Worm (Caenorhabditis elegans) whole organism, L1 larva: ENCODE data around the gene T01B7.5.

Experiments
- C34B4.2 ChIP-seq: sonication (generic microtip); optimal IDR thresholded peaks from 2 replicates; lab custom pipeline; 2017; ENCODE audit warnings: mild to moderate bottlenecking, missing genetic modification characterization, missing compliant biosample characterization
- aly-2 ChIP-seq: fragments of 150-350 bp; optimal IDR thresholded peaks from 2 replicates; lab custom pipeline; 2014; ENCODE audit warnings: missing biosample characterization, missing genetic modification characterization
- blmp-1 ChIP-seq: fragments of 150-350 bp; optimal IDR thresholded peaks from 2 replicates; lab custom pipeline; 2014; ENCODE audit warnings: missing biosample characterization, missing genetic modification characterization
- ceh-63 ChIP-seq: fragments of 200-800 bp; sonication (Bioruptor generic); optimal IDR thresholded peaks from 2 replicates; lab custom pipeline; 2018; ENCODE audit warnings: mild to moderate bottlenecking, missing genetic modification characterization, missing compliant biosample characterization
- ceh-8 ChIP-seq: fragments of 200-800 bp; sonication (Bioruptor generic); optimal IDR thresholded peaks from 2 replicates; lab custom pipeline; 2018; ENCODE audit warnings: mild to moderate bottlenecking, missing genetic modification characterization, moderate library complexity, missing compliant biosample characterization
- ceh-82 ChIP-seq, 3 experiments: fragments of 150-350 bp in 1 of 3; sonication (generic microtip) in 2 of 3; optimal IDR thresholded peaks; 2 replicates each; lab custom pipeline; 2014 to 2017; ENCODE audit warnings: missing biosample characterization in 3 of 3, missing genetic modification characterization in 3 of 3
- efl-1 ChIP-seq, 4 experiments: fragments of 150-350 bp; optimal IDR thresholded peaks in 3 of 4; peaks in 1 of 4; 1 replicate in 1 of 4; 2 replicates in 3 of 4; lab custom pipeline; 2014; ENCODE audit warnings: missing biosample characterization in 2 of 4, missing genetic modification characterization in 2 of 4, missing genetic modification reagents in 2 of 4
- elt-2 ChIP-seq: sonication (generic microtip); optimal IDR thresholded peaks from 2 replicates; lab custom pipeline; 2016; ENCODE audit warnings: missing genetic modification characterization, mild to moderate bottlenecking, inconsistent platforms, missing compliant biosample characterization, missing genetic modification reagents
- elt-3 ChIP-seq, 6 experiments: fragments of 150-350 bp in 1 of 6; sonication (generic microtip); optimal IDR thresholded peaks; 2 replicates each; lab custom pipeline; 2017 to 2018; ENCODE audit warnings: missing biosample characterization in 6 of 6, missing genetic modification characterization in 6 of 6, inconsistent platforms in 1 of 6
- ets-5 ChIP-seq: fragments of 200-800 bp; sonication (Bioruptor generic); IDR thresholded peaks from 2 replicates; pipeline ENCODE4 v1.3.6; 2022; ENCODE audit warnings: missing genetic modification characterization, missing compliant biosample characterization
- fkh-8 ChIP-seq: sonication (generic microtip); optimal IDR thresholded peaks from 2 replicates; lab custom pipeline; 2016; ENCODE audit warnings: mild to moderate bottlenecking, missing genetic modification characterization, missing compliant biosample characterization
- hlh-4 ChIP-seq: sonication (generic microtip); optimal IDR thresholded peaks from 2 replicates; lab custom pipeline; 2016; ENCODE audit warnings: mild to moderate bottlenecking, missing genetic modification characterization, missing compliant biosample characterization
- irx-1 ChIP-seq: sonication (generic microtip); optimal IDR thresholded peaks from 2 replicates; lab custom pipeline; 2016; ENCODE audit warnings: missing genetic modification characterization, missing compliant biosample characterization
- lin-14 ChIP-seq: fragments of 200-800 bp; sonication (Bioruptor generic); optimal IDR thresholded peaks from 2 replicates; lab custom pipeline; 2018; ENCODE audit warnings: mild to moderate bottlenecking, missing genetic modification characterization, moderate library complexity, missing compliant biosample characterization
- lin-15B ChIP-seq: fragments of 150-350 bp; sonication (generic microtip); optimal IDR thresholded peaks from 3 replicates; lab custom pipeline; 2014; ENCODE audit warnings: missing biosample characterization, missing genetic modification characterization
- lir-3 ChIP-seq: sonication (generic microtip); optimal IDR thresholded peaks from 2 replicates; lab custom pipeline; 2016; ENCODE audit warnings: mild to moderate bottlenecking, missing genetic modification characterization, moderate library complexity, missing compliant biosample characterization; ENCODE audit not compliant: poor library complexity
- lsy-2 ChIP-seq, 2 experiments: fragments of 150-350 bp; optimal IDR thresholded peaks; 2 replicates each; lab custom pipeline; 2014; ENCODE audit warnings: missing biosample characterization in 2 of 2, missing genetic modification characterization in 2 of 2
- mef-2 ChIP-seq: fragments of 150-350 bp; optimal IDR thresholded peaks from 2 replicates; lab custom pipeline; 2014; ENCODE audit warnings: missing biosample characterization, missing genetic modification characterization
- nhr-20 ChIP-seq: sonication (generic microtip); optimal IDR thresholded peaks from 2 replicates; lab custom pipeline; 2016; ENCODE audit warnings: mild to moderate bottlenecking, missing genetic modification characterization, missing compliant biosample characterization
- nhr-71 ChIP-seq: sonication (generic microtip); optimal IDR thresholded peaks from 2 replicates; lab custom pipeline; 2016; ENCODE audit warnings: mild to moderate bottlenecking, missing genetic modification characterization, moderate library complexity, missing compliant biosample characterization
- nhr-76 ChIP-seq: sonication (generic microtip); optimal IDR thresholded peaks from 2 replicates; lab custom pipeline; 2017; ENCODE audit warnings: missing biosample characterization, missing genetic modification characterization
- nhr-77 ChIP-seq: fragments of 150-350 bp; optimal IDR thresholded peaks from 2 replicates; lab custom pipeline; 2014; ENCODE audit warnings: missing biosample characterization, missing genetic modification characterization
- pag-3 ChIP-seq: sonication (generic microtip); optimal IDR thresholded peaks from 2 replicates; lab custom pipeline; 2017; ENCODE audit warnings: missing genetic modification characterization, mild to moderate bottlenecking, missing compliant biosample characterization, antibody characterized with exemption, borderline replicate concordance; ENCODE audit not compliant: insufficient read depth
- skn-1 ChIP-seq: fragments of 150-350 bp; optimal IDR thresholded peaks from 2 replicates; lab custom pipeline; 2014; ENCODE audit warnings: missing biosample characterization, missing genetic modification characterization
- snu-23 ChIP-seq: sonication (generic microtip); optimal IDR thresholded peaks from 2 replicates; lab custom pipeline; 2016; ENCODE audit warnings: missing genetic modification characterization, missing compliant biosample characterization
- sox-4 ChIP-seq: sonication (generic microtip); optimal IDR thresholded peaks from 2 replicates; lab custom pipeline; 2016; ENCODE audit warnings: missing genetic modification characterization, missing compliant biosample characterization
- sptf-1 ChIP-seq: fragments of 150-350 bp; optimal IDR thresholded peaks from 2 replicates; lab custom pipeline; 2014; ENCODE audit warnings: missing biosample characterization, missing genetic modification characterization
- unc-130 ChIP-seq: fragments of 150-350 bp; optimal IDR thresholded peaks from 2 replicates; lab custom pipeline; 2017; ENCODE audit warnings: missing biosample characterization, missing genetic modification characterization, inconsistent platforms
- zip-4 ChIP-seq: fragments of 200-800 bp; sonication (Bioruptor generic); optimal IDR thresholded peaks from 2 replicates; lab custom pipeline; 2018; ENCODE audit warnings: mild to moderate bottlenecking, missing genetic modification characterization, moderate library complexity, missing compliant biosample characterization
- ztf-11 ChIP-seq, 2 experiments: sonication (generic microtip); optimal IDR thresholded peaks; 2 replicates each; lab custom pipeline; 2016 to 2017; ENCODE audit warnings: missing genetic modification characterization in 2 of 2, missing biosample characterization in 1 of 2, missing compliant biosample characterization in 1 of 2
- ztf-4 ChIP-seq: fragments of 150-350 bp; optimal IDR thresholded peaks from 2 replicates; lab custom pipeline; 2014; ENCODE audit warnings: missing biosample characterization, missing genetic modification characterization

Gene T01B7.5

ce11 chrII:8714913-8715447 is 1.6 kb upstream of the T01B7.5 start, which contains the start of the genes rab-21 and T01B7.13:
rab-21 (minus strand) TSS chrII:8715013.
T01B7.13 (plus strand) TSS chrII:8715397.
- TF ChIP-seq mef-2 (tag; lab: Kevin White, UChicago) (no peak), nhr-20 (tag; lab: Kevin White, UChicago) (no peak), ceh-82 (tag; optimal IDR thresholded peaks at IDR 0.05; lab: Kevin White, UChicago) (no peak), efl-1 (optimal IDR thresholded peaks at IDR 0.05; lab: Kevin White, UChicago) (no peak), efl-1 (GFP tag; optimal IDR thresholded peaks at IDR 0.05 in 1 of 2; lab: Kevin White, UChicago) (no peak), snu-23 (GFP tag; lab: Kevin White, UChicago) (no peak)
- TF ChIP-seq, all 84 proteins: peak for 0

- TF ChIP-seq sox-4 (tag; lab: Kevin White, UChicago), result no peak
- TF ChIP-seq unc-130 (tag; lab: Kevin White, UChicago), result no peak
- no peak for TF ChIP-seq skn-1 (tag; lab: Kevin White, UChicago)
- peak; percentile 82 for TF ChIP-seq blmp-1 (tag; lab: Kevin White, UChicago)
- TF ChIP-seq lin-14 (GFP tag; lab: Kevin White, UChicago), result peak; percentile 53
- TF ChIP-seq nhr-76 (tag; lab: Kevin White, UChicago), result no peak
- TF ChIP-seq irx-1 (tag; lab: Kevin White, UChicago), result no peak
- TF ChIP-seq pag-3 (tag; lab: Kevin White, UChicago), result no peak
- no peak for TF ChIP-seq aly-2 (tag; lab: Kevin White, UChicago)
- no peak for TF ChIP-seq ztf-11 (tag; optimal IDR thresholded peaks at IDR 0.05; lab: Kevin White, UChicago)
- TF ChIP-seq elt-2 (tag; lab: Kevin White, UChicago), result no peak
- no peak for TF ChIP-seq C34B4.2 (tag; lab: Kevin White, UChicago)
- TF ChIP-seq sptf-1 (tag; lab: Kevin White, UChicago), result no peak
- peak; percentile 20 for TF ChIP-seq ztf-4 (tag; lab: Kevin White, UChicago)
- no peak for TF ChIP-seq zip-4 (GFP tag; lab: Kevin White, UChicago)
- TF ChIP-seq nhr-77 (tag; lab: Kevin White, UChicago), result no peak
- no peak for TF ChIP-seq ceh-82 (tag; optimal IDR thresholded peaks at IDR 0.05; lab: Kevin White, UChicago)
- TF ChIP-seq elt-3 (tag; optimal IDR thresholded peaks at IDR 0.05; lab: Kevin White, UChicago), result peak in 1 of 6 experiments; percentile 19
- TF ChIP-seq lin-15B (tag; lab: Kevin White, UChicago), result no peak
- no peak for TF ChIP-seq ceh-63 (GFP tag; lab: Kevin White, UChicago)
These were observed 951 bp downstream of the T01B7.5 start for ce11 chrII:8717579-8717978.

ce11 chrII:8721955-8722524 is 5.4 kb downstream of the T01B7.5 start, which contains the start of gene trcs-2:
trcs-2 (plus strand) TSS chrII:8722474.
- TF ChIP-seq hlh-4 (tag; lab: Kevin White, UChicago) (peak; percentile 90), aly-2 (tag; lab: Kevin White, UChicago) (no peak), fkh-8 (tag; lab: Kevin White, UChicago) (peak; percentile 22), ceh-8 (GFP tag; lab: Kevin White, UChicago) (no peak), lsy-2 (tag; optimal IDR thresholded peaks at IDR 0.05; lab: Kevin White, UChicago) (no peak), nhr-71 (peak; percentile 5)

ce11 chrII:8726700-8727099 is 10.1 kb downstream of the T01B7.5 start, which contains the start of gene T01B7.9:
T01B7.9 (minus strand) TSS chrII:8726800.
- TF ChIP-seq nhr-71 (no peak), snu-23 (GFP tag; lab: Kevin White, UChicago) (no peak), lsy-2 (tag; optimal IDR thresholded peaks at IDR 0.05; lab: Kevin White, UChicago) (no peak), lir-3 (tag; lab: Kevin White, UChicago) (no peak), ceh-8 (GFP tag; lab: Kevin White, UChicago) (no peak), skn-1 (tag; lab: Kevin White, UChicago) (no peak), ets-5 (GFP tag; lab: Robert Waterston, UW) (no peak)
